Fruit fly (Drosophila melanogaster) whole organism, embryonic: ENCODE results near the gene Tmtc4.
A peak's percentile ranks its signal among the peaks of the same experiment; 100 is the strongest.

Experiments
- B-H2 ChIP-seq: fragments of 200-800 bp; sonication (Bioruptor generic); optimal IDR thresholded peaks from 2 replicates; lab custom pipeline; 2018; ENCODE audit warnings: missing biosample characterization, mild to moderate bottlenecking, missing genetic modification characterization
- Bteb2 ChIP-seq: fragments of 200-800 bp; sonication (Bioruptor generic); optimal IDR thresholded peaks from 2 replicates; lab custom pipeline; 2016; ENCODE audit warnings: missing biosample characterization, missing genetic modification characterization
- CG1024 ChIP-seq: fragments of 200-800 bp; sonication (Bioruptor generic); IDR thresholded peaks from 2 replicates; pipeline ENCODE4 v1.3.6; 2022; ENCODE audit warnings: missing biosample characterization, missing genetic modification characterization
- CG10321 ChIP-seq: fragments of 200-800 bp; sonication (Bioruptor generic); IDR thresholded peaks from 2 replicates; pipeline ENCODE4 v1.3.6; 2022; ENCODE audit warnings: missing biosample characterization, missing genetic modification characterization
- CG10462 ChIP-seq: fragments of 200-800 bp; sonication (Bioruptor generic); optimal IDR thresholded peaks from 2 replicates; lab custom pipeline; 2016; ENCODE audit warnings: missing biosample characterization, missing genetic modification characterization
- CG11456 ChIP-seq: fragments of 200-800 bp; sonication (Bioruptor generic); IDR thresholded peaks from 3 replicates; pipeline ENCODE4 v1.3.6; 2022; ENCODE audit warnings: missing biosample characterization, missing genetic modification characterization
- CG12104 ChIP-seq: fragments of 200-800 bp; sonication (Bioruptor generic); optimal IDR thresholded peaks from 3 replicates; lab custom pipeline; 2016; ENCODE audit warnings: missing biosample characterization, missing genetic modification characterization
- CG12155 ChIP-seq: fragments of 200-800 bp; sonication (Bioruptor generic); optimal IDR thresholded peaks from 3 replicates; lab custom pipeline; 2016; ENCODE audit warnings: missing biosample characterization, missing genetic modification characterization
- CG12659 ChIP-seq: fragments of 200-800 bp; sonication (Bioruptor generic); optimal IDR thresholded peaks from 3 replicates; lab custom pipeline; 2017; ENCODE audit warnings: mild to moderate bottlenecking, missing biosample characterization, missing genetic modification reagents, missing genetic modification characterization
- CG14710 ChIP-seq: fragments of 200-800 bp; sonication (Bioruptor generic); optimal IDR thresholded peaks from 3 replicates; lab custom pipeline; 2019; ENCODE audit warnings: missing biosample characterization, mild to moderate bottlenecking, missing genetic modification characterization, moderate library complexity
- CG14965 ChIP-seq: fragments of 200-800 bp; sonication (Bioruptor generic); optimal IDR thresholded peaks from 2 replicates; lab custom pipeline; 2016; ENCODE audit warnings: missing biosample characterization, missing genetic modification characterization, borderline replicate concordance
- CG15269 ChIP-seq: fragments of 200-800 bp; sonication (Bioruptor generic); optimal IDR thresholded peaks from 2 replicates; lab custom pipeline; 2018; ENCODE audit warnings: missing biosample characterization, mild to moderate bottlenecking, missing genetic modification characterization, moderate library complexity
- CG30020 ChIP-seq: fragments of 200-800 bp; optimal IDR thresholded peaks from 2 replicates; lab custom pipeline; 2019; ENCODE audit warnings: missing biosample characterization, mild to moderate bottlenecking, missing genetic modification characterization, moderate library complexity
- CG31224 ChIP-seq: fragments of 200-800 bp; sonication (Bioruptor generic); IDR thresholded peaks from 2 replicates; pipeline ENCODE4 v1.3.6; 2022; ENCODE audit warnings: missing biosample characterization, missing genetic modification characterization
- CG34376 ChIP-seq: fragments of 200-800 bp; sonication (Bioruptor generic); optimal IDR thresholded peaks from 2 replicates; lab custom pipeline; 2018; ENCODE audit warnings: missing biosample characterization, mild to moderate bottlenecking, missing genetic modification characterization
- CG4328 ChIP-seq: fragments of 200-800 bp; sonication (Bioruptor generic); optimal IDR thresholded peaks from 3 replicates; lab custom pipeline; 2017; ENCODE audit warnings: missing biosample characterization, missing genetic modification reagents, missing genetic modification characterization
- CG6689 ChIP-seq: fragments of 200-800 bp; sonication (Bioruptor generic); IDR thresholded peaks from 2 replicates; pipeline ENCODE4 v1.3.6; 2022; ENCODE audit warnings: missing biosample characterization, missing genetic modification characterization
- CG6765 ChIP-seq: fragments of 200-800 bp; sonication (Bioruptor generic); optimal IDR thresholded peaks from 3 replicates; lab custom pipeline; 2017; ENCODE audit warnings: missing biosample characterization, mild to moderate bottlenecking, missing genetic modification characterization
- CG7556 ChIP-seq: fragments of 200-800 bp; sonication (Bioruptor generic); optimal IDR thresholded peaks from 2 replicates; lab custom pipeline; 2017; ENCODE audit warnings: missing biosample characterization, mild to moderate bottlenecking, missing genetic modification characterization
- CG7987 ChIP-seq: fragments of 200-800 bp; sonication (Bioruptor generic); optimal IDR thresholded peaks from 2 replicates; lab custom pipeline; 2018; ENCODE audit warnings: missing biosample characterization, mild to moderate bottlenecking, missing genetic modification characterization, moderate library complexity
- CG8089 ChIP-seq: fragments of 200-800 bp; sonication (Bioruptor generic); optimal IDR thresholded peaks from 3 replicates; lab custom pipeline; 2016; ENCODE audit warnings: missing biosample characterization, missing genetic modification characterization
- CG9727 ChIP-seq: fragments of 200-800 bp; sonication (Bioruptor generic); optimal IDR thresholded peaks from 3 replicates; lab custom pipeline; 2017; ENCODE audit warnings: missing biosample characterization, mild to moderate bottlenecking, missing genetic modification characterization
- CG9797 ChIP-seq: fragments of 200-800 bp; sonication (Bioruptor generic); optimal IDR thresholded peaks from 3 replicates; lab custom pipeline; 2018; ENCODE audit warnings: missing biosample characterization, mild to moderate bottlenecking, missing genetic modification characterization
- Dip3 ChIP-seq: fragments of 200-800 bp; sonication (Bioruptor generic); optimal IDR thresholded peaks from 3 replicates; lab custom pipeline; 2016; ENCODE audit warnings: missing biosample characterization, missing genetic modification characterization
- Dll ChIP-seq: fragments of 200-800 bp; sonication (Bioruptor generic); IDR thresholded peaks from 4 replicates; pipeline ENCODE4 v1.3.6; 2022; ENCODE audit warnings: missing biosample characterization, missing genetic modification characterization; ENCODE audit not compliant: partially characterized antibody
- Elba2 ChIP-seq: fragments of 200-800 bp; sonication (Bioruptor generic); optimal IDR thresholded peaks from 3 replicates; lab custom pipeline; 2016; ENCODE audit warnings: missing biosample characterization, missing genetic modification characterization
- H2.0 ChIP-seq: fragments of 200-800 bp; sonication (Bioruptor generic); IDR thresholded peaks from 2 replicates; pipeline ENCODE4 v1.3.6; 2022; ENCODE audit warnings: missing biosample characterization, missing genetic modification characterization
- HmgZ ChIP-seq: fragments of 200-800 bp; sonication (Bioruptor generic); optimal IDR thresholded peaks from 2 replicates; lab custom pipeline; 2018; ENCODE audit warnings: missing biosample characterization, mild to moderate bottlenecking, missing genetic modification characterization
- Mrtf ChIP-seq: fragments of 200-800 bp; sonication (Bioruptor generic); IDR thresholded peaks from 3 replicates; pipeline ENCODE4 v1.3.6; 2022; ENCODE audit warnings: missing biosample characterization, missing genetic modification characterization
- Opbp ChIP-seq: fragments of 200-800 bp; sonication (Bioruptor generic); IDR thresholded peaks from 3 replicates; pipeline ENCODE4 v1.3.6; 2022; ENCODE audit warnings: missing biosample characterization, missing genetic modification characterization; ENCODE audit not compliant: partially characterized antibody
- Rfx ChIP-seq: fragments of 200-800 bp; sonication (Bioruptor generic); IDR thresholded peaks from 2 replicates; pipeline ENCODE4 v1.3.6; 2022; ENCODE audit warnings: missing biosample characterization, missing genetic modification characterization
- Rx ChIP-seq: fragments of 200-800 bp; sonication (Bioruptor generic); IDR thresholded peaks from 2 replicates; pipeline ENCODE4 v1.3.6; 2022; ENCODE audit warnings: missing biosample characterization, missing genetic modification characterization
- ac ChIP-seq: fragments of 200-800 bp; sonication (Bioruptor generic); optimal IDR thresholded peaks from 3 replicates; lab custom pipeline; 2017; ENCODE audit warnings: missing biosample characterization, mild to moderate bottlenecking, missing genetic modification characterization
- al ChIP-seq: fragments of 200-800 bp; sonication (Bioruptor generic); IDR thresholded peaks from 2 replicates; pipeline ENCODE4 v1.3.6; 2022; ENCODE audit warnings: missing biosample characterization, missing genetic modification characterization
- cwo ChIP-seq: fragments of 200-800 bp; sonication (Bioruptor generic); optimal IDR thresholded peaks from 3 replicates; lab custom pipeline; 2017; ENCODE audit warnings: missing biosample characterization, missing genetic modification characterization, mild to moderate bottlenecking, moderate library complexity, missing genetic modification reagents
- dmrt11E ChIP-seq: fragments of 200-800 bp; sonication (Bioruptor generic); optimal IDR thresholded peaks from 3 replicates; lab custom pipeline; 2018; ENCODE audit warnings: missing biosample characterization, mild to moderate bottlenecking, missing genetic modification characterization, moderate library complexity
- fd3F ChIP-seq: fragments of 200-800 bp; sonication (Bioruptor generic); optimal IDR thresholded peaks from 2 replicates; lab custom pipeline; 2018; ENCODE audit warnings: missing biosample characterization, mild to moderate bottlenecking, missing genetic modification characterization, moderate library complexity
- gt ChIP-seq: fragments of 200-800 bp; sonication (Bioruptor generic); IDR thresholded peaks from 2 replicates; pipeline ENCODE4 v1.3.6; 2022; ENCODE audit warnings: missing biosample characterization, missing genetic modification characterization
- hbn ChIP-seq: fragments of 200-800 bp; sonication (Bioruptor generic); IDR thresholded peaks from 2 replicates; pipeline ENCODE4 v1.3.6; 2022; ENCODE audit warnings: missing biosample characterization, missing genetic modification characterization; ENCODE audit not compliant: partially characterized antibody
- inv ChIP-seq: fragments of 200-800 bp; sonication (Bioruptor generic); IDR thresholded peaks from 2 replicates; pipeline ENCODE4 v1.3.6; 2022; ENCODE audit warnings: missing biosample characterization, missing genetic modification characterization; ENCODE audit not compliant: partially characterized antibody
- lab ChIP-seq: fragments of 200-800 bp; sonication (Bioruptor generic); optimal IDR thresholded peaks from 3 replicates; lab custom pipeline; 2017; ENCODE audit warnings: missing biosample characterization, missing genetic modification characterization, mild to moderate bottlenecking, moderate library complexity, missing genetic modification reagents
- lov ChIP-seq, 2 experiments: fragments of 200-800 bp in 1 of 2; fragments of >200 bp in 1 of 2; sonication (Bioruptor generic) in 1 of 2; IDR thresholded peaks in 1 of 2; optimal IDR thresholded peaks in 1 of 2; 2 replicates in 1 of 2; 3 replicates in 1 of 2; pipeline versions ENCODE4 v1.3.6 to Lab custom; 2017 to 2022; ENCODE audit warnings: missing biosample characterization in 1 of 2, missing genetic modification characterization in 1 of 2
- nerfin-2 ChIP-seq: fragments of 200-800 bp; sonication (Bioruptor generic); IDR thresholded peaks from 2 replicates; pipeline ENCODE4 v1.3.6; 2022; ENCODE audit warnings: missing biosample characterization, missing genetic modification characterization; ENCODE audit not compliant: partially characterized antibody
- nom ChIP-seq: fragments of 200-800 bp; sonication (Bioruptor generic); optimal IDR thresholded peaks from 2 replicates; lab custom pipeline; 2017; ENCODE audit warnings: missing biosample characterization, missing genetic modification characterization, mild to moderate bottlenecking, moderate library complexity, missing genetic modification reagents
- ranshi ChIP-seq: fragments of 200-800 bp; sonication (Bioruptor generic); IDR thresholded peaks from 2 replicates; pipeline ENCODE4 v1.3.6; 2022; ENCODE audit warnings: missing biosample characterization, missing genetic modification characterization
- repo ChIP-seq: fragments of 200-800 bp; sonication (Bioruptor generic); optimal IDR thresholded peaks from 2 replicates; lab custom pipeline; 2016; ENCODE audit warnings: missing biosample characterization, missing genetic modification characterization
- run ChIP-seq: fragments of 200-800 bp; sonication (Bioruptor generic); optimal IDR thresholded peaks from 3 replicates; lab custom pipeline; 2018; ENCODE audit warnings: missing biosample characterization, mild to moderate bottlenecking, missing genetic modification characterization
- tx ChIP-seq: fragments of 200-800 bp; sonication (Bioruptor generic); optimal IDR thresholded peaks from 2 replicates; lab custom pipeline; 2016; ENCODE audit warnings: missing biosample characterization, missing genetic modification characterization
- vfl ChIP-seq: fragments of 200-800 bp; sonication (Bioruptor generic); optimal IDR thresholded peaks from 2 replicates; lab custom pipeline; 2016; ENCODE audit warnings: missing biosample characterization, missing genetic modification characterization

Tmtc4 gene

dm6 chr3R:15371833-15372232, 20.8 kb downstream of the Tmtc4 start, which contains the start of the genes Ccm3 and CG6136 (continued):
- TF ChIP-seq lov (optimal IDR thresholded peaks at IDR 0.05; lab: Kevin White, UChicago) (no peak), lov (GFP tag; IDR thresholded peaks at IDR 0.05; lab: Robert Waterston, UW) (0 out of 3 replicates have a peak, but pooled peaks have one; percentile 41), CG15269 (no peak), Opbp (GFP tag; lab: Robert Waterston, UW) (peak; percentile 93), gt (no peak), vfl (GFP tag; lab: Kevin White, UChicago) (peak; percentile 36), B-H2 (GFP tag; lab: Kevin White, UChicago) (peak; percentile 68), CG7987 (GFP tag; lab: Kevin White, UChicago) (peak; percentile 33), Rfx (peak; percentile 86), run (tag; lab: Kevin White, UChicago) (no peak), CG12104 (GFP tag; lab: Kevin White, UChicago) (peak; percentile 6), ac (GFP tag; lab: Kevin White, UChicago) (no peak), Rx (GFP tag; lab: Robert Waterston, UW) (no peak), tx (GFP tag; lab: Kevin White, UChicago) (peak; percentile 50), nerfin-2 (GFP tag; lab: Robert Waterston, UW) (peak; percentile 88), CG6765 (GFP tag; lab: Kevin White, UChicago) (peak; percentile 52), HmgZ (tag; lab: Kevin White, UChicago) (peak; percentile 82), CG1024 (GFP tag; lab: Robert Waterston, UW) (no peak), CG12659 (GFP tag; lab: Kevin White, UChicago) (peak; percentile 69), Dll (peak; percentile 91), CG12155 (peak; percentile 42), CG9727 (GFP tag; lab: Kevin White, UChicago) (peak; percentile 25), CG31224 (GFP tag; lab: Robert Waterston, UW) (no peak), repo (peak; percentile 39), al (peak; percentile 52; the same call in 1 of the 2 replicates), CG7556 (GFP tag; lab: Kevin White, UChicago) (no peak), CG4328 (GFP tag; lab: Kevin White, UChicago) (no peak), Mrtf (GFP tag; lab: Robert Waterston, UW) (no peak), CG30020 (tag; lab: Kevin White, UChicago) (peak; percentile 19), CG10321 (GFP tag; lab: Robert Waterston, UW) (peak; percentile 75), Bteb2 (GFP tag; lab: Kevin White, UChicago) (peak; percentile 42), hbn (GFP tag; lab: Robert Waterston, UW) (peak; percentile 89), CG11456 (GFP tag; lab: Robert Waterston, UW) (peak; percentile 74; the same call in 1 of the 3 replicates), dmrt11E (tag; lab: Kevin White, UChicago) (peak; percentile 10), H2.0 (GFP tag; lab: Robert Waterston, UW) (peak; percentile 24), ranshi (peak; percentile 11; the same call in 1 of the 2 replicates), CG8089 (GFP tag; lab: Kevin White, UChicago) (no peak), CG14710 (tag; lab: Kevin White, UChicago) (peak; percentile 38), CG34376 (GFP tag; lab: Kevin White, UChicago) (peak; percentile 70), CG10462 (no peak), nom (peak; percentile 1), fd3F (GFP tag; lab: Kevin White, UChicago) (no peak), CG6689 (GFP tag; lab: Robert Waterston, UW) (0 out of 2 replicates have a peak, but pooled peaks have one; percentile 21), lab (GFP tag; lab: Kevin White, UChicago) (peak; percentile 61), CG9797 (GFP tag; lab: Kevin White, UChicago) (peak; percentile 26), cwo (no peak), Elba2 (peak; percentile 35), inv (peak; percentile 81), CG14965 (GFP tag; lab: Kevin White, UChicago) (no peak), Dip3 (GFP tag; lab: Kevin White, UChicago) (peak; percentile 36)
